Worm (Caenorhabditis elegans): ENCODE results near the gene nhr-98.

Gene nhr-98

DNA sequence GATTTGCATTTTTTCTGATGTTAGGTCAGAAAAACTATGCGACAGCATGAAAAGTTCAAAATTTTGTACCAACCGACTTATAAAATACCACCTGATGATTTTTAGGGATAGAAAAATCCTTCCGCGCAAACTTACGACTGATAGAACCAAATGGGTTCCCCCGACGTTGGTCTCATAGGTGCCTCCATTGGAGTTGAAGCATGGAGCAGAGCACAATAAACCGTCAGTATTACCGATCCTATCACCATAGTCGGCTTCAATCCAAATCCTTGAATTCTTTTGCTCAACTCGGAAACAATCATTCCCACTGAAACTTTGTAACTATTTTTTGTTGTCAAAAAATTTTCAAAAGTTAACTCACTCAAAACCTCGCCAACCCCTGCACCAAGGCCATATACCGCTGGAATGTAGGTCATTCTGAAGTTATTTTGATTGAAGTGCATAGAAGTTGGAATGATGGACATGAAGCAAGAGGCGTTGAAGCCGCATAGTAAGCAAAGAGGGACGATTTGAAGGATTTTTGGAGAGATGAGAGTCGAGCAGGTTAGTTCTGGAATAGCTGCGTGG, 14.4 kb upstream of the nhr-98 start:
- TF ChIP-seq T07F8.4 (tag; optimal IDR thresholded peaks at IDR 0.05), result no peak
- no peak for TF ChIP-seq lsy-27 (tag; optimal IDR thresholded peaks at IDR 0.05; ENCODE audit: borderline replicate concordance, insufficient read depth)
- no peak for TF ChIP-seq Y95B8A.8 (GFP tag; IDR thresholded peaks at IDR 0.05)
- TF ChIP-seq mcd-1 (GFP tag; IDR thresholded peaks at IDR 0.05), result no peak
- no peak for TF ChIP-seq zfh-2 (GFP tag; conservative IDR thresholded peaks at IDR 0.05)
- TF ChIP-seq nhr-90 (tag; optimal IDR thresholded peaks at IDR 0.05), result no peak
- no peak for TF ChIP-seq ekl-4 (GFP tag; IDR thresholded peaks at IDR 0.05)
- TF ChIP-seq C06A6.2 (GFP tag; conservative IDR thresholded peaks at IDR 0.05), result no peak
- no peak for TF ChIP-seq lsl-1 (GFP tag; optimal IDR thresholded peaks at IDR 0.05)
- TF ChIP-seq tbx-9 (tag; optimal IDR thresholded peaks at IDR 0.05; ENCODE audit: borderline replicate concordance), result no peak
- TF ChIP-seq D2030.7 (GFP tag; IDR thresholded peaks at IDR 0.05), result no peak
- TF ChIP-seq egl-18 (GFP tag; IDR thresholded peaks at IDR 0.05), result no peak
- no peak for TF ChIP-seq mxl-1 (tag; optimal IDR thresholded peaks at IDR 0.05)
- TF ChIP-seq egrh-3 (GFP tag; IDR thresholded peaks at IDR 0.05), result no peak

DNA sequence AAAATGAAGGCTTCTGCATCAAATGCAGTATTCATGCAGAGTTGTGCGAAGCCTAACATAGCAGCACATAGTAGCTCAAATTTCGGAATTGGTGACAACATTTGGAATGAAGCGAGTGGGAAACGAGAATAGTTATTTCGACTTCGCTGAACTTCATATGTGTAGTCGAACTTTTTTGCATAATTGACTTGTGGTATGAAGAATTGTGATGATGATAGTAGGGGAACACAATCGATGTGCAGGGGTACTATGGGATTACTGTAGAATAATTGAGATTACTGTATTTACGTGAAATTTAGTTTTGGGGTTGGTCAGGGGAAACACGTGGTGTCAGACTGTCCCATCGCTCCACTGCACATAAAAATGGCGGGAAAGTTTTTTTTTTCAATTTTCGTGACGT, 12.7 kb upstream of the nhr-98 start, which contains the start of gene B0554.7:
Gene B0554.7 (minus strand): TSS at position 101 of the 400 bp plus-strand sequence.
- TF ChIP-seq lin-40 (tag; optimal IDR thresholded peaks at IDR 0.05) (no peak), F10E7.11 (tag; optimal IDR thresholded peaks at IDR 0.05) (no peak), ceh-27 (GFP tag; optimal IDR thresholded peaks at IDR 0.05) (no peak), ets-4 (GFP tag; optimal IDR thresholded peaks at IDR 0.05) (no peak), gei-17 (GFP tag; optimal IDR thresholded peaks at IDR 0.05) (no peak), F23B12.7 (tag; optimal IDR thresholded peaks at IDR 0.05; ENCODE audit: insufficient read depth) (no peak), chd-7 (tag; optimal IDR thresholded peaks at IDR 0.05) (no peak), repo-1 (tag; optimal IDR thresholded peaks at IDR 0.05) (no peak), somi-1 (GFP tag; optimal IDR thresholded peaks at IDR 0.05) (no peak), cebp-1 (GFP tag; IDR thresholded peaks at IDR 0.05) (no peak), cebp-1 (tag; optimal IDR thresholded peaks at IDR 0.05) (no peak)

ce11 chrV:443193-443592, 10.5 kb upstream of the nhr-98 start, which contains the start of gene srh-33:
srh-33 (minus strand) TSS chrV:443293.
- TF ChIP-seq somi-1 (GFP tag; optimal IDR thresholded peaks at IDR 0.05) (no peak), rcor-1 (GFP tag; IDR thresholded peaks at IDR 0.05) (no peak)

DNA sequence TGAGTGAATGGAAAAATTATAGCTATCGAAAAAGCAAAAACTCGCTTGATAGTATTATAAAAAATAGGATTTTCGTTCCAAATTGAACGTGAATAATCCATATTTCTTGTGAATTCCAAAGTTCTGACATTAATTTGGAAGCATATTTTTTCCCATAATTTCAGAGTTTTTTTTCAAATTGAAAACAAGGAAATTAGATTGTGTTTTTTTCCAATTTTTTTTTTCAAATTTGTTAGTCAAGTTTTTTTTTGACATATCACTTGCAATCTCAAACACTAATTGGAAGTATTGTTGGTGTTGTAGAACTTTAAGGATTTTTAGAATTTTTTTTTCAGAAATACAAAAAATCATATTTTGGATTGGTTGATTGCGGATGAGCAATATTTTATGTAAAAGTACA, 7.1 kb upstream of the nhr-98 start, which contains the start of gene srh-34:
Gene srh-34 (minus strand): TSS at position 101 of the 400 bp plus-strand sequence.
- TF ChIP-seq sdz-38 (tag; optimal IDR thresholded peaks at IDR 0.05) (no peak), nhr-90 (tag; optimal IDR thresholded peaks at IDR 0.05) (no peak), mxl-1 (tag; optimal IDR thresholded peaks at IDR 0.05) (no peak), K12H6.12 (tag; optimal IDR thresholded peaks at IDR 0.05) (no peak), tbx-9 (tag; optimal IDR thresholded peaks at IDR 0.05; ENCODE audit: borderline replicate concordance) (no peak), F22D6.2 (tag; optimal IDR thresholded peaks at IDR 0.05) (no peak), snpc-1.3 (tag; optimal IDR thresholded peaks at IDR 0.05; ENCODE audit: insufficient read depth) (no peak), Y53F4B.3 (GFP tag; IDR thresholded peaks at IDR 0.05) (no peak), madf-10 (tag; optimal IDR thresholded peaks at IDR 0.05) (no peak), zfh-2 (GFP tag; conservative IDR thresholded peaks at IDR 0.05) (no peak), hrde-1 (tag; optimal IDR thresholded peaks at IDR 0.05; ENCODE audit: borderline replicate concordance) (no peak), lsy-27 (tag; optimal IDR thresholded peaks at IDR 0.05; ENCODE audit: borderline replicate concordance, insufficient read depth) (no peak)

Data from whole organism, young adult.